Worm (Caenorhabditis elegans): ENCODE data around the gene ZK896.5.

ce11 chrIV:12833698-12834416 lies 45.6 kb downstream of the ZK896.5 start:
- TF ChIP-seq mep-1 (tag; optimal IDR thresholded peaks at IDR 0.05) (no peak), nhr-76 (tag; optimal IDR thresholded peaks at IDR 0.05) (no peak), alr-1 (tag; optimal IDR thresholded peaks at IDR 0.05; ENCODE audit: borderline replicate concordance) (no peak)
